Worm (Caenorhabditis elegans): ENCODE data around the gene C16C8.25.

The C16C8.25 gene

ce11 chrII:3448776-3449280 is at the start of gene C16C8.25:
TSS of gene C16C8.25 (plus strand) at chrII:3449230.
- TF ChIP-seq ztf-23 (GFP tag; IDR thresholded peaks at IDR 0.05) (no peak), ref-1 (GFP tag; conservative IDR thresholded peaks at IDR 0.05) (no peak), T22C8.4 (GFP tag; IDR thresholded peaks at IDR 0.05) (no peak), flt-1 (GFP tag; IDR thresholded peaks at IDR 0.05) (no peak), med-1 (GFP tag; optimal IDR thresholded peaks at IDR 0.05; ENCODE audit: insufficient read depth) (no peak), cog-1 (tag; optimal IDR thresholded peaks at IDR 0.05) (no peak), ztf-29 (GFP tag; IDR thresholded peaks at IDR 0.05) (no peak), klf-2 (GFP tag; conservative IDR thresholded peaks at IDR 0.05) (no peak), tab-1 (GFP tag; IDR thresholded peaks at IDR 0.05) (no peak)

- no peak for TF ChIP-seq cog-1 (tag; optimal IDR thresholded peaks at IDR 0.05)
- TF ChIP-seq klf-2 (GFP tag; conservative IDR thresholded peaks at IDR 0.05) = no peak
- TF ChIP-seq med-1 (GFP tag; optimal IDR thresholded peaks at IDR 0.05; ENCODE audit: insufficient read depth) = no peak
- no peak for TF ChIP-seq ztf-23 (GFP tag; IDR thresholded peaks at IDR 0.05)
- no peak for TF ChIP-seq tab-1 (GFP tag; IDR thresholded peaks at IDR 0.05)
- TF ChIP-seq flt-1 (GFP tag; IDR thresholded peaks at IDR 0.05) = no peak
- TF ChIP-seq ref-1 (GFP tag; conservative IDR thresholded peaks at IDR 0.05) = no peak
Observed at ce11 chrII:3402854-3403253, 46.2 kb upstream of the C16C8.25 start, which contains the start of gene nep-10. TSS of gene nep-10 (minus strand) at chrII:3402954.

- TF ChIP-seq cog-1 (tag; optimal IDR thresholded peaks at IDR 0.05) = no peak
- TF ChIP-seq klf-2 (GFP tag; conservative IDR thresholded peaks at IDR 0.05) = no peak
- TF ChIP-seq ztf-29 (GFP tag; IDR thresholded peaks at IDR 0.05) = no peak
- TF ChIP-seq T22C8.4 (GFP tag; IDR thresholded peaks at IDR 0.05) = no peak
- TF ChIP-seq ref-1 (GFP tag; conservative IDR thresholded peaks at IDR 0.05) = no peak
- no peak for TF ChIP-seq flt-1 (GFP tag; IDR thresholded peaks at IDR 0.05)
Observed at ce11 chrII:3403535-3403934, 45.5 kb upstream of the C16C8.25 start, which contains the start of gene nep-8. TSS of gene nep-8 (plus strand) at chrII:3403835.

DNA sequence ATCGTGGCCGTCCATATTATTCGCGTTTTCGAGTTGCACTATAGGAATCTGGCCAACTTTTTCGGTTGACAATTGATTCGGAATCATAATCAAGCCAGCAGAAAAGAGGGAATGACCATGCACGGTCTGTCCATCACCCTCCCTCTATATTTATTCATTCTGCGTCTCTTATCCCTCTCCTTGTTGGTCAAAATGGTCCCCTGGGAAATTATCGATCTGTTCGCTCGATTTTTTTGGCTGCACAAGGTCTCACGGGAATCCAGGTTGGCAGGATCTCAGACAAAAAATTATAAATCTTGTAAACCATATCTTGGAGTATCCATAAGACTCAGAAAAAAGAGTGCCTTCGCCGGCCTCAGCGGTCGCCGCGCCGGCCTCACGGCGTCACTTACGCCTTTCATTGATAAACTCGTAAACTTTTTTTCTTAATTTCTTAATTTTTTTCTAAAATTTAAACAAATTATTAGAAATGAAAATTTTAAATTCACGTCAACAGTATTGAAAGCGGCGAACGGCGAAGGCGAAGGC is 34.6 kb upstream of the C16C8.25 start, which contains the start of the genes F18A12.7 and F18A12.2:
Gene F18A12.7, minus strand, starts transcription at position 101 of the 528 bp plus-strand sequence.
Gene F18A12.2, plus strand, starts transcription at position 478 of the 528 bp plus-strand sequence.
- TF ChIP-seq ztf-23 (GFP tag; IDR thresholded peaks at IDR 0.05) = no peak
- TF ChIP-seq ztf-29 (GFP tag; IDR thresholded peaks at IDR 0.05) = no peak
- TF ChIP-seq tab-1 (GFP tag; IDR thresholded peaks at IDR 0.05) = no peak
- no peak for TF ChIP-seq T22C8.4 (GFP tag; IDR thresholded peaks at IDR 0.05)
- no peak for TF ChIP-seq cog-1 (tag; optimal IDR thresholded peaks at IDR 0.05)
- TF ChIP-seq med-1 (GFP tag; optimal IDR thresholded peaks at IDR 0.05; ENCODE audit: insufficient read depth) = no peak
- TF ChIP-seq ref-1 (GFP tag; conservative IDR thresholded peaks at IDR 0.05) = no peak
- no peak for TF ChIP-seq flt-1 (GFP tag; IDR thresholded peaks at IDR 0.05)
- TF ChIP-seq klf-2 (GFP tag; conservative IDR thresholded peaks at IDR 0.05) = no peak

- no peak for TF ChIP-seq ztf-29 (GFP tag; IDR thresholded peaks at IDR 0.05)
- no peak for TF ChIP-seq tab-1 (GFP tag; IDR thresholded peaks at IDR 0.05)
Observed at ce11 chrII:3416528-3416927, 32.5 kb upstream of the C16C8.25 start, which contains the start of gene nep-6. TSS of gene nep-6 (plus strand) at chrII:3416828.

- TF ChIP-seq T22C8.4 (GFP tag; IDR thresholded peaks at IDR 0.05) = no peak
- TF ChIP-seq ztf-23 (GFP tag; IDR thresholded peaks at IDR 0.05) = no peak
Observed at ce11 chrII:3422938-3423337, 26.1 kb upstream of the C16C8.25 start.

DNA sequence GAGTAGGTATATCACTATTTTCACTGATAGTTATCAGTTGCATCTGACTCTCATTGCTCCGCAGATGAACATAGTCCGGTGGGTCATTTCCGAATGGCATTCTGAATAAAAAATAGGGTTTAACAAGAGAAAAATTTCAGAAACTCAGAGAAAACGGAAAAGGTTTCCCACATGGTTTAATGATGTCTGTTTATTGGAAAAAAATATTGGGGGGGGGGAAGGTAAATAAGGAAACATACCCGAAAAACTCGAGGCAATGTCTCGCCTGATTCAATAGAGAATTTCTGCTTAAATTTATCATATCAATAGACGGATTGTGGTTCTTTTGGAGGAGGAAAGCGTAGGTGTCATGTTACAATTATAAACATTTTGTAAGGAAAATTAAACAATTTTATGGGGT is 23.6 kb upstream of the C16C8.25 start, which contains the start of gene nep-11:
Gene nep-11, minus strand, starts transcription at position 101 of the 400 bp plus-strand sequence.
- TF ChIP-seq ref-1 (GFP tag; conservative IDR thresholded peaks at IDR 0.05) (no peak), ztf-29 (GFP tag; IDR thresholded peaks at IDR 0.05) (no peak), klf-2 (GFP tag; conservative IDR thresholded peaks at IDR 0.05) (no peak), flt-1 (GFP tag; IDR thresholded peaks at IDR 0.05) (no peak), cog-1 (tag; optimal IDR thresholded peaks at IDR 0.05) (no peak), tab-1 (GFP tag; IDR thresholded peaks at IDR 0.05) (no peak), T22C8.4 (GFP tag; IDR thresholded peaks at IDR 0.05) (no peak), ztf-23 (GFP tag; IDR thresholded peaks at IDR 0.05) (no peak), med-1 (GFP tag; optimal IDR thresholded peaks at IDR 0.05; ENCODE audit: insufficient read depth) (no peak)

- TF ChIP-seq T22C8.4 (GFP tag; IDR thresholded peaks at IDR 0.05) (0 out of 2 replicates have a peak, but pooled peaks have one; percentile 16), cog-1 (tag; optimal IDR thresholded peaks at IDR 0.05) (no peak), ztf-23 (GFP tag; IDR thresholded peaks at IDR 0.05) (peak; percentile 56; the same call in 1 of the 2 replicates)
Observed at ce11 chrII:3428158-3428704, 20.8 kb upstream of the C16C8.25 start.

- TF ChIP-seq T22C8.4 (GFP tag; IDR thresholded peaks at IDR 0.05) = no peak
- no peak for TF ChIP-seq tab-1 (GFP tag; IDR thresholded peaks at IDR 0.05)
- no peak for TF ChIP-seq klf-2 (GFP tag; conservative IDR thresholded peaks at IDR 0.05)
- TF ChIP-seq ztf-29 (GFP tag; IDR thresholded peaks at IDR 0.05) = no peak
- TF ChIP-seq ref-1 (GFP tag; conservative IDR thresholded peaks at IDR 0.05) = no peak
- TF ChIP-seq med-1 (GFP tag; optimal IDR thresholded peaks at IDR 0.05; ENCODE audit: insufficient read depth) = no peak
- TF ChIP-seq cog-1 (tag; optimal IDR thresholded peaks at IDR 0.05) = no peak
- no peak for TF ChIP-seq flt-1 (GFP tag; IDR thresholded peaks at IDR 0.05)
- no peak for TF ChIP-seq ztf-23 (GFP tag; IDR thresholded peaks at IDR 0.05)
Observed at ce11 chrII:3429400-3429799, 19.6 kb upstream of the C16C8.25 start, which contains the start of gene C16C8.18. TSS of gene C16C8.18 (plus strand) at chrII:3429700.

- TF ChIP-seq flt-1 (GFP tag; IDR thresholded peaks at IDR 0.05) = no peak
- no peak for TF ChIP-seq ref-1 (GFP tag; conservative IDR thresholded peaks at IDR 0.05)
- TF ChIP-seq tab-1 (GFP tag; IDR thresholded peaks at IDR 0.05) = no peak
- TF ChIP-seq cog-1 (tag; optimal IDR thresholded peaks at IDR 0.05) = no peak
Observed at ce11 chrII:3434893-3435503, 14.0 kb upstream of the C16C8.25 start.

All from whole organism, midembryonic.